Fruit fly (Drosophila melanogaster) whole organism, embryonic: ENCODE results near the gene CG18265.

Source experiments
- Aef1 ChIP-seq: fragments of 200-800 bp; sonication (Bioruptor generic); IDR thresholded peaks from 3 replicates; pipeline ENCODE4 v1.3.6; 2022; ENCODE audit warnings: missing biosample characterization, missing genetic modification characterization
- CG10654 ChIP-seq: fragments of 200-800 bp; sonication (Bioruptor generic); optimal IDR thresholded peaks from 2 replicates; lab custom pipeline; 2016; ENCODE audit warnings: missing biosample characterization, missing genetic modification characterization
- CG10959 ChIP-seq: fragments of 200-800 bp; sonication (Bioruptor generic); IDR thresholded peaks from 2 replicates; pipeline ENCODE4 v1.3.6; 2022; ENCODE audit warnings: missing biosample characterization, missing genetic modification characterization
- CG11456 ChIP-seq: fragments of 200-800 bp; sonication (Bioruptor generic); IDR thresholded peaks from 3 replicates; pipeline ENCODE4 v1.3.6; 2022; ENCODE audit warnings: missing biosample characterization, missing genetic modification characterization
- CG12236 ChIP-seq: fragments of 200-800 bp; sonication (Bioruptor generic); optimal IDR thresholded peaks from 2 replicates; lab custom pipeline; 2016; ENCODE audit warnings: missing biosample characterization, missing genetic modification characterization
- CG13424 ChIP-seq: fragments of 200-800 bp; sonication (Bioruptor generic); optimal IDR thresholded peaks from 2 replicates; lab custom pipeline; 2019; ENCODE audit warnings: missing biosample characterization, mild to moderate bottlenecking, missing genetic modification characterization, moderate library complexity
- CG14050 ChIP-seq: fragments of 200-800 bp; sonication (Bioruptor generic); IDR thresholded peaks from 3 replicates; pipeline ENCODE4 v1.3.6; 2022; ENCODE audit warnings: missing biosample characterization, missing genetic modification characterization
- CG14860 ChIP-seq: fragments of 200-800 bp; sonication (Bioruptor generic); IDR thresholded peaks from 3 replicates; pipeline ENCODE4 v1.3.6; 2022; ENCODE audit warnings: missing biosample characterization, missing genetic modification characterization; ENCODE audit not compliant: partially characterized antibody
- CG15479 ChIP-seq: fragments of 200-800 bp; sonication (Bioruptor generic); optimal IDR thresholded peaks from 3 replicates; lab custom pipeline; 2019; ENCODE audit warnings: missing biosample characterization, mild to moderate bottlenecking, missing genetic modification characterization, moderate library complexity
- CG15514 ChIP-seq: fragments of 200-800 bp; sonication (Bioruptor generic); optimal IDR thresholded peaks from 3 replicates; lab custom pipeline; 2017; ENCODE audit warnings: missing biosample characterization, missing genetic modification characterization, mild to moderate bottlenecking, moderate library complexity, missing genetic modification reagents
- CG17361 ChIP-seq: fragments of 200-800 bp; sonication (Bioruptor generic); IDR thresholded peaks from 3 replicates; pipeline ENCODE4 v1.3.6; 2022; ENCODE audit warnings: missing biosample characterization, missing genetic modification characterization
- CG18011 ChIP-seq: fragments of 200-800 bp; sonication (Bioruptor generic); optimal IDR thresholded peaks from 2 replicates; lab custom pipeline; 2017; ENCODE audit warnings: missing biosample characterization, missing genetic modification characterization, mild to moderate bottlenecking, moderate library complexity, missing genotype
- CG2116 ChIP-seq: fragments of 200-800 bp; sonication (Bioruptor generic); optimal IDR thresholded peaks from 3 replicates; lab custom pipeline; 2018; ENCODE audit warnings: missing biosample characterization, mild to moderate bottlenecking, missing genetic modification characterization
- CG2199 ChIP-seq: fragments of 200-800 bp; sonication (Bioruptor generic); IDR thresholded peaks from 3 replicates; pipeline ENCODE4 v1.3.6; 2022; ENCODE audit warnings: missing biosample characterization, missing genetic modification characterization
- CG30020 ChIP-seq: fragments of 200-800 bp; optimal IDR thresholded peaks from 2 replicates; lab custom pipeline; 2019; ENCODE audit warnings: missing biosample characterization, mild to moderate bottlenecking, missing genetic modification characterization, moderate library complexity
- CG34422 ChIP-seq: fragments of 200-800 bp; sonication (Bioruptor generic); IDR thresholded peaks from 3 replicates; pipeline ENCODE4 v1.3.6; 2022; ENCODE audit warnings: missing biosample characterization, missing genetic modification characterization
- CG4404 ChIP-seq: fragments of 200-800 bp; sonication (Bioruptor generic); IDR thresholded peaks from 2 replicates; pipeline ENCODE4 v1.3.6; 2022; ENCODE audit warnings: missing biosample characterization, missing genetic modification characterization
- CG4617 ChIP-seq: fragments of 200-800 bp; sonication (Bioruptor generic); optimal IDR thresholded peaks from 3 replicates; lab custom pipeline; 2016; ENCODE audit warnings: missing biosample characterization, missing genetic modification characterization, borderline replicate concordance
- CG9817 ChIP-seq: fragments of 200-800 bp; sonication (Bioruptor generic); optimal IDR thresholded peaks from 2 replicates; lab custom pipeline; 2018; ENCODE audit warnings: missing biosample characterization, mild to moderate bottlenecking, missing genetic modification characterization, moderate library complexity
- Fer2 ChIP-seq: fragments of 200-800 bp; sonication (Bioruptor generic); optimal IDR thresholded peaks from 2 replicates; lab custom pipeline; 2018; ENCODE audit warnings: missing biosample characterization, mild to moderate bottlenecking, missing genetic modification characterization, moderate library complexity
- Gug ChIP-seq: fragments of 200-800 bp; sonication (Bioruptor generic); IDR thresholded peaks from 4 replicates; pipeline ENCODE4 v1.3.6; 2022; ENCODE audit warnings: missing biosample characterization, missing genetic modification characterization
- HmgD ChIP-seq: fragments of 200-800 bp; sonication (Bioruptor generic); optimal IDR thresholded peaks from 3 replicates; lab custom pipeline; 2016; ENCODE audit warnings: missing biosample characterization, missing genetic modification characterization
- PHDP ChIP-seq: fragments of 200-800 bp; sonication (Bioruptor generic); optimal IDR thresholded peaks from 3 replicates; lab custom pipeline; 2018; ENCODE audit warnings: missing biosample characterization, mild to moderate bottlenecking, missing genetic modification characterization, moderate library complexity
- Xbp1 ChIP-seq: fragments of 200-800 bp; sonication (Bioruptor generic); optimal IDR thresholded peaks from 3 replicates; lab custom pipeline; 2016; ENCODE audit warnings: missing biosample characterization, mild to moderate bottlenecking, missing genetic modification characterization
- ase ChIP-seq: fragments of 200-800 bp; sonication (Bioruptor generic); IDR thresholded peaks from 3 replicates; pipeline ENCODE4 v1.3.6; 2022; ENCODE audit warnings: missing biosample characterization, missing genetic modification characterization
- bowl ChIP-seq: fragments of 200-800 bp; sonication (Bioruptor generic); IDR thresholded peaks from 2 replicates; pipeline ENCODE4 v1.3.6; 2022; ENCODE audit warnings: missing biosample characterization, missing genetic modification characterization
- bsh ChIP-seq, 2 experiments: fragments of 200-800 bp; sonication (Bioruptor generic); optimal IDR thresholded peaks; 2 replicates each; lab custom pipeline; 2017 to 2018; ENCODE audit warnings: mild to moderate bottlenecking in 2 of 2, missing biosample characterization in 2 of 2, missing genetic modification characterization in 2 of 2, moderate library complexity in 1 of 2
- dm ChIP-seq: fragments of 200-800 bp; sonication (Bioruptor generic); optimal IDR thresholded peaks from 3 replicates; lab custom pipeline; 2016; ENCODE audit warnings: missing biosample characterization, missing genetic modification characterization
- dpn ChIP-seq, 2 experiments: fragments of 200-800 bp; sonication (Bioruptor generic); optimal IDR thresholded peaks; 3 replicates each; lab custom pipeline; 2016; ENCODE audit warnings: missing biosample characterization in 2 of 2, missing genetic modification characterization in 2 of 2
- dysf ChIP-seq: fragments of 200-800 bp; sonication (Bioruptor generic); IDR thresholded peaks from 3 replicates; pipeline ENCODE4 v1.3.6; 2022; ENCODE audit warnings: missing biosample characterization, missing genetic modification characterization
- eve ChIP-seq, 2 experiments: fragments of >200 bp; optimal IDR thresholded peaks; 2 replicates each; lab custom pipeline; 2017; ENCODE audit warnings: missing biosample characterization in 2 of 2, missing genetic modification characterization in 2 of 2
- fru ChIP-seq: fragments of >200 bp; optimal IDR thresholded peaks from 2 replicates; lab custom pipeline; 2017
- ftz-f1 ChIP-seq: fragments of 200-800 bp; sonication (Bioruptor generic); optimal IDR thresholded peaks from 2 replicates; lab custom pipeline; 2016; ENCODE audit warnings: missing biosample characterization, missing genetic modification characterization
- fu2 ChIP-seq: fragments of 200-800 bp; sonication (Bioruptor generic); optimal IDR thresholded peaks from 2 replicates; lab custom pipeline; 2016; ENCODE audit warnings: missing biosample characterization, missing genetic modification characterization
- klu ChIP-seq: fragments of 200-800 bp; sonication (Bioruptor generic); IDR thresholded peaks from 2 replicates; pipeline ENCODE4 v1.3.6; 2022; ENCODE audit warnings: missing biosample characterization, missing genetic modification characterization
- mld ChIP-seq: fragments of 200-800 bp; sonication (Bioruptor generic); IDR thresholded peaks from 3 replicates; pipeline ENCODE4 v1.3.6; 2022; ENCODE audit warnings: missing biosample characterization, missing genetic modification characterization; ENCODE audit not compliant: partially characterized antibody
- org-1 ChIP-seq: fragments of 200-800 bp; sonication (Bioruptor generic); optimal IDR thresholded peaks from 2 replicates; lab custom pipeline; 2017; ENCODE audit warnings: missing biosample characterization, missing genetic modification characterization
- peb ChIP-seq: fragments of 200-800 bp; sonication (Bioruptor generic); IDR thresholded peaks from 2 replicates; pipeline ENCODE4 v1.3.6; 2022; ENCODE audit warnings: missing biosample characterization, missing genetic modification characterization
- pho ChIP-seq: fragments of 200-800 bp; sonication (Bioruptor generic); optimal IDR thresholded peaks from 2 replicates; lab custom pipeline; 2016; ENCODE audit warnings: missing biosample characterization, missing genetic modification characterization
- pros ChIP-seq: fragments of 200-800 bp; sonication (Bioruptor generic); optimal IDR thresholded peaks from 3 replicates; lab custom pipeline; 2019; ENCODE audit warnings: missing biosample characterization, mild to moderate bottlenecking, missing genetic modification characterization, moderate library complexity
- run ChIP-seq: fragments of 200-800 bp; sonication (Bioruptor generic); optimal IDR thresholded peaks from 3 replicates; lab custom pipeline; 2018; ENCODE audit warnings: missing biosample characterization, mild to moderate bottlenecking, missing genetic modification characterization
- scrt ChIP-seq: fragments of 200-800 bp; sonication (Bioruptor generic); optimal IDR thresholded peaks from 2 replicates; lab custom pipeline; 2018; ENCODE audit warnings: missing biosample characterization, mild to moderate bottlenecking, missing genetic modification characterization, moderate library complexity
- sr ChIP-seq: fragments of 200-800 bp; sonication (Bioruptor generic); IDR thresholded peaks from 3 replicates; pipeline ENCODE4 v1.3.6; 2022; ENCODE audit warnings: missing biosample characterization, missing genetic modification characterization
- stc ChIP-seq: fragments of 200-800 bp; sonication (Bioruptor generic); IDR thresholded peaks from 2 replicates; pipeline ENCODE4 v1.3.6; 2022; ENCODE audit warnings: missing biosample characterization, missing genetic modification characterization
- tap ChIP-seq: fragments of 200-800 bp; optimal IDR thresholded peaks from 3 replicates; lab custom pipeline; 2019; ENCODE audit warnings: missing biosample characterization, mild to moderate bottlenecking, missing genetic modification characterization, moderate library complexity
- tio ChIP-seq: fragments of 200-800 bp; sonication (Bioruptor generic); optimal IDR thresholded peaks from 2 replicates; lab custom pipeline; 2017; ENCODE audit warnings: missing biosample characterization, missing genetic modification characterization, inconsistent platforms
- vfl ChIP-seq: fragments of 200-800 bp; sonication (Bioruptor generic); optimal IDR thresholded peaks from 2 replicates; lab custom pipeline; 2016; ENCODE audit warnings: missing biosample characterization, missing genetic modification characterization
- vnd ChIP-seq: fragments of 200-800 bp; sonication (Bioruptor generic); IDR thresholded peaks from 3 replicates; pipeline ENCODE4 v1.3.6; 2022; ENCODE audit warnings: missing biosample characterization, missing genetic modification characterization; ENCODE audit not compliant: partially characterized antibody
- zf30C ChIP-seq: fragments of 200-800 bp; sonication (Bioruptor generic); optimal IDR thresholded peaks from 3 replicates; lab custom pipeline; 2018; ENCODE audit warnings: missing biosample characterization, mild to moderate bottlenecking, missing genetic modification characterization
- zfh2 ChIP-seq: fragments of 200-800 bp; sonication (Bioruptor generic); optimal IDR thresholded peaks from 2 replicates; lab custom pipeline; 2016; ENCODE audit warnings: missing biosample characterization, missing genetic modification characterization

CG18265 gene

dm6 chr3L:17415967-17416749 is 23.0 kb upstream of the CG18265 start (continued):
- TF ChIP-seq vnd (GFP tag; lab: Robert Waterston, UW) (no peak), CG13424 (tag; lab: Kevin White, UChicago) (no peak), Gug (GFP tag; lab: Robert Waterston, UW) (no peak), Fer2 (tag; lab: Kevin White, UChicago) (no peak), CG4617 (no peak), CG15479 (GFP tag; lab: Kevin White, UChicago) (peak; percentile 97), CG18011 (GFP tag; lab: Kevin White, UChicago) (no peak), org-1 (GFP tag; lab: Kevin White, UChicago) (peak; percentile 36), CG12236 (peak; percentile 32), ase (GFP tag; lab: Robert Waterston, UW) (no peak), CG30020 (no peak), tio (GFP tag; lab: Kevin White, UChicago) (peak; percentile 41), CG4404 (GFP tag; lab: Robert Waterston, UW) (peak; percentile 88), CG10654 (GFP tag; lab: Kevin White, UChicago) (no peak), bowl (GFP tag; lab: Robert Waterston, UW) (no peak), run (no peak), vfl (GFP tag; lab: Kevin White, UChicago) (peak; percentile 56), CG14860 (GFP tag; lab: Robert Waterston, UW) (no peak), PHDP (tag; lab: Kevin White, UChicago) (no peak), fru (lab: Kevin White, UChicago) (no peak), CG34422 (no peak), peb (GFP tag; lab: Robert Waterston, UW) (no peak), CG15514 (GFP tag; lab: Kevin White, UChicago) (no peak), tap (tag; lab: Kevin White, UChicago) (no peak), scrt (GFP tag; lab: Kevin White, UChicago) (no peak), pho (GFP tag; lab: Kevin White, UChicago) (peak; percentile 41), zfh2 (no peak), ftz-f1 (GFP tag; lab: Kevin White, UChicago) (no peak), CG17361 (GFP tag; lab: Robert Waterston, UW) (peak; percentile 57; the same call in 1 of the 3 replicates), dm (GFP tag; lab: Kevin White, UChicago) (peak; percentile 63), mld (no peak), CG2116 (GFP tag; lab: Kevin White, UChicago) (peak; percentile 23), Xbp1 (peak; percentile 29), pros (peak; percentile 80), CG11456 (GFP tag; lab: Robert Waterston, UW) (no peak), sr (no peak), eve (GFP tag; optimal IDR thresholded peaks at IDR 0.05; lab: Kevin White, UChicago) (peak in 1 of 2 experiments; percentile 83), CG14050 (GFP tag; lab: Robert Waterston, UW) (no peak), bsh (GFP tag; optimal IDR thresholded peaks at IDR 0.05; lab: Kevin White, UChicago) (peak in 1 of 2 experiments; percentile 37), CG2199 (GFP tag; lab: Robert Waterston, UW) (no peak), CG9817 (tag; lab: Kevin White, UChicago) (no peak), fu2 (GFP tag; lab: Kevin White, UChicago) (no peak), Aef1 (no peak), HmgD (no peak), dysf (GFP tag; lab: Robert Waterston, UW) (0 out of 3 replicates have a peak, but pooled peaks have one; percentile 17), zf30C (GFP tag; lab: Kevin White, UChicago) (peak; percentile 96), stc (GFP tag; lab: Robert Waterston, UW) (no peak), CG10959 (GFP tag; lab: Robert Waterston, UW) (peak; percentile 65; the same call in 1 of the 2 replicates), klu (no peak), dpn (GFP tag; optimal IDR thresholded peaks at IDR 0.05; lab: Kevin White, UChicago) (peak; percentile 37 to 38)
